Fruit fly (Drosophila melanogaster) whole organism, embryonic: ENCODE measurements around the gene Cyp310a1.

Experiments
- Atf6 ChIP-seq: fragments of 200-800 bp; sonication (Bioruptor generic); IDR thresholded peaks from 2 replicates; pipeline ENCODE4 v1.3.6; 2022; ENCODE audit warnings: missing biosample characterization, missing genetic modification characterization
- CG10147 ChIP-seq: fragments of 200-800 bp; sonication (Bioruptor generic); optimal IDR thresholded peaks from 2 replicates; lab custom pipeline; 2019; ENCODE audit warnings: missing biosample characterization, mild to moderate bottlenecking, missing genetic modification characterization, moderate library complexity
- CG11456 ChIP-seq: fragments of 200-800 bp; sonication (Bioruptor generic); IDR thresholded peaks from 3 replicates; pipeline ENCODE4 v1.3.6; 2022; ENCODE audit warnings: missing biosample characterization, missing genetic modification characterization
- CG12744 ChIP-seq: fragments of 200-800 bp; sonication (Bioruptor generic); optimal IDR thresholded peaks from 2 replicates; lab custom pipeline; 2016; ENCODE audit warnings: missing biosample characterization, missing genetic modification characterization
- CG13624 ChIP-seq: fragments of 200-800 bp; sonication (Bioruptor generic); optimal IDR thresholded peaks from 2 replicates; lab custom pipeline; 2016; ENCODE audit warnings: missing biosample characterization, missing genetic modification characterization
- CG16815 ChIP-seq: fragments of 200-800 bp; sonication (Bioruptor generic); optimal IDR thresholded peaks from 3 replicates; lab custom pipeline; 2017; ENCODE audit warnings: missing biosample characterization, mild to moderate bottlenecking, missing genetic modification characterization
- CG16863 ChIP-seq: fragments of 200-800 bp; sonication (Bioruptor generic); optimal IDR thresholded peaks from 3 replicates; lab custom pipeline; 2016; ENCODE audit warnings: missing biosample characterization, missing genetic modification characterization
- CG17385 ChIP-seq: fragments of 200-800 bp; sonication (Bioruptor generic); optimal IDR thresholded peaks from 3 replicates; lab custom pipeline; 2018; ENCODE audit warnings: missing biosample characterization, mild to moderate bottlenecking, missing genetic modification characterization
- CG1792 ChIP-seq: fragments of 200-800 bp; sonication (Bioruptor generic); optimal IDR thresholded peaks from 2 replicates; lab custom pipeline; 2016; ENCODE audit warnings: missing biosample characterization, missing genetic modification characterization
- CG18599 ChIP-seq: fragments of 200-800 bp; sonication (Bioruptor generic); optimal IDR thresholded peaks from 3 replicates; lab custom pipeline; 2017; ENCODE audit warnings: missing biosample characterization, missing genetic modification characterization, mild to moderate bottlenecking, moderate library complexity, missing genetic modification reagents
- CG18764 ChIP-seq: fragments of 200-800 bp; sonication (Bioruptor generic); optimal IDR thresholded peaks from 3 replicates; lab custom pipeline; 2016; ENCODE audit warnings: missing biosample characterization, missing genetic modification characterization
- CG2120 ChIP-seq: fragments of 200-800 bp; sonication (Bioruptor generic); optimal IDR thresholded peaks from 3 replicates; lab custom pipeline; 2016; ENCODE audit warnings: missing biosample characterization, missing genetic modification characterization
- CG2712 ChIP-seq: fragments of 200-800 bp; optimal IDR thresholded peaks from 3 replicates; lab custom pipeline; 2019; ENCODE audit warnings: missing biosample characterization, mild to moderate bottlenecking, missing genetic modification characterization, moderate library complexity
- CG3407 ChIP-seq: fragments of 200-800 bp; sonication (Bioruptor generic); optimal IDR thresholded peaks from 2 replicates; lab custom pipeline; 2018; ENCODE audit warnings: missing biosample characterization, mild to moderate bottlenecking, missing genetic modification characterization
- CG34376 ChIP-seq: fragments of 200-800 bp; sonication (Bioruptor generic); optimal IDR thresholded peaks from 2 replicates; lab custom pipeline; 2018; ENCODE audit warnings: missing biosample characterization, mild to moderate bottlenecking, missing genetic modification characterization
- CG4404 ChIP-seq: fragments of 200-800 bp; sonication (Bioruptor generic); IDR thresholded peaks from 2 replicates; pipeline ENCODE4 v1.3.6; 2022; ENCODE audit warnings: missing biosample characterization, missing genetic modification characterization
- CG6689 ChIP-seq: fragments of 200-800 bp; sonication (Bioruptor generic); IDR thresholded peaks from 2 replicates; pipeline ENCODE4 v1.3.6; 2022; ENCODE audit warnings: missing biosample characterization, missing genetic modification characterization
- CG8290 ChIP-seq, 3 experiments: fragments of 200-800 bp; sonication (Bioruptor generic); optimal IDR thresholded peaks; 2 replicates each; lab custom pipeline; 2016 to 2019; ENCODE audit warnings: missing biosample characterization in 3 of 3, missing genetic modification characterization in 3 of 3, mild to moderate bottlenecking in 2 of 3, moderate library complexity in 1 of 3
- CHES-1-like ChIP-seq: fragments of 200-800 bp; sonication (Bioruptor generic); optimal IDR thresholded peaks from 2 replicates; lab custom pipeline; 2016; ENCODE audit warnings: missing biosample characterization, missing genetic modification characterization
- D19A ChIP-seq: fragments of 200-800 bp; optimal IDR thresholded peaks from 3 replicates; lab custom pipeline; 2019; ENCODE audit warnings: missing biosample characterization, mild to moderate bottlenecking, missing genetic modification characterization, moderate library complexity
- Ets65A ChIP-seq: fragments of 200-800 bp; sonication (Bioruptor generic); peaks from one replicate; lab custom pipeline; 2016; ENCODE audit warnings: missing biosample characterization, missing genetic modification characterization
- Fer1 ChIP-seq: fragments of 200-800 bp; sonication (Bioruptor generic); optimal IDR thresholded peaks from 2 replicates; lab custom pipeline; 2017; ENCODE audit warnings: missing biosample characterization, mild to moderate bottlenecking, missing genetic modification characterization
- HmgZ ChIP-seq: fragments of 200-800 bp; sonication (Bioruptor generic); optimal IDR thresholded peaks from 2 replicates; lab custom pipeline; 2018; ENCODE audit warnings: missing biosample characterization, mild to moderate bottlenecking, missing genetic modification characterization
- Max ChIP-seq: fragments of 200-800 bp; sonication (Bioruptor generic); optimal IDR thresholded peaks from 2 replicates; lab custom pipeline; 2016; ENCODE audit warnings: missing biosample characterization, mild to moderate bottlenecking, missing genetic modification characterization
- NC2β ChIP-seq: fragments of 200-800 bp; sonication (Bioruptor generic); optimal IDR thresholded peaks from 2 replicates; lab custom pipeline; 2016; ENCODE audit warnings: missing biosample characterization, missing genetic modification characterization
- Neu2 ChIP-seq: fragments of 200-800 bp; sonication (Bioruptor generic); optimal IDR thresholded peaks from 3 replicates; lab custom pipeline; 2016; ENCODE audit warnings: missing biosample characterization, missing genetic modification characterization, borderline replicate concordance
- Ptx1 ChIP-seq: fragments of 200-800 bp; sonication (Bioruptor generic); IDR thresholded peaks from 2 replicates; pipeline ENCODE4 v1.3.6; 2022; ENCODE audit warnings: missing biosample characterization, missing genetic modification characterization
- Side ChIP-seq: fragments of 200-800 bp; sonication (Bioruptor generic); optimal IDR thresholded peaks from 2 replicates; lab custom pipeline; 2016; ENCODE audit warnings: missing biosample characterization, missing genetic modification characterization
- Ssrp ChIP-seq: fragments of 200-800 bp; sonication (Bioruptor generic); optimal IDR thresholded peaks from 2 replicates; lab custom pipeline; 2018; ENCODE audit warnings: missing biosample characterization, mild to moderate bottlenecking, missing genetic modification characterization, moderate library complexity
- Trl ChIP-seq, 3 experiments: fragments of >200 bp in 2 of 3; fragments of 200-800 bp in 1 of 3; sonication (Bioruptor generic) in 1 of 3; optimal IDR thresholded peaks; 2 replicates in 1 of 3; 3 replicates in 2 of 3; lab custom pipeline; 2016 to 2017; ENCODE audit warnings: missing biosample characterization in 1 of 3, missing genetic modification characterization in 1 of 3
- Xrp1 ChIP-seq: fragments of 200-800 bp; sonication (Bioruptor generic); IDR thresholded peaks from 2 replicates; pipeline ENCODE4 v1.3.6; 2022; ENCODE audit warnings: missing biosample characterization, missing genetic modification characterization
- ac ChIP-seq: fragments of 200-800 bp; sonication (Bioruptor generic); optimal IDR thresholded peaks from 3 replicates; lab custom pipeline; 2017; ENCODE audit warnings: missing biosample characterization, mild to moderate bottlenecking, missing genetic modification characterization
- bsh ChIP-seq, 2 experiments: fragments of 200-800 bp; sonication (Bioruptor generic); optimal IDR thresholded peaks; 2 replicates each; lab custom pipeline; 2017 to 2018; ENCODE audit warnings: mild to moderate bottlenecking in 2 of 2, missing biosample characterization in 2 of 2, missing genetic modification characterization in 2 of 2, moderate library complexity in 1 of 2
- chinmo ChIP-seq: fragments of 200-800 bp; sonication (Bioruptor generic); IDR thresholded peaks from 4 replicates; pipeline ENCODE4 v1.3.6; 2022; ENCODE audit warnings: missing biosample characterization, missing genetic modification characterization; ENCODE audit not compliant: partially characterized antibody
- ci ChIP-seq: fragments of 200-800 bp; sonication (Bioruptor generic); IDR thresholded peaks from 3 replicates; pipeline ENCODE4 v1.3.6; 2022; ENCODE audit warnings: missing biosample characterization, missing genetic modification characterization
- disco-r ChIP-seq: fragments of 200-800 bp; sonication (Bioruptor generic); optimal IDR thresholded peaks from 2 replicates; lab custom pipeline; 2016; ENCODE audit warnings: missing biosample characterization, missing genetic modification characterization
- gcm ChIP-seq: fragments of 200-800 bp; sonication (Bioruptor generic); optimal IDR thresholded peaks from 2 replicates; lab custom pipeline; 2019; ENCODE audit warnings: missing biosample characterization, mild to moderate bottlenecking, missing genetic modification characterization, moderate library complexity
- gt ChIP-seq: fragments of 200-800 bp; sonication (Bioruptor generic); IDR thresholded peaks from 2 replicates; pipeline ENCODE4 v1.3.6; 2022; ENCODE audit warnings: missing biosample characterization, missing genetic modification characterization
- insv ChIP-seq, 2 experiments: fragments of 200-800 bp; sonication (Bioruptor generic); optimal IDR thresholded peaks; 3 replicates each; lab custom pipeline; 2016 to 2018; ENCODE audit warnings: missing biosample characterization in 2 of 2, missing genetic modification characterization in 2 of 2
- jumu ChIP-seq: fragments of 200-800 bp; sonication (Bioruptor generic); optimal IDR thresholded peaks from 3 replicates; lab custom pipeline; 2016; ENCODE audit warnings: missing biosample characterization, missing genetic modification characterization
- lola ChIP-seq, 3 experiments: fragments of >200 bp in 2 of 3; fragments of 200-800 bp in 1 of 3; sonication (Bioruptor generic) in 1 of 3; optimal IDR thresholded peaks; 2 replicates each; lab custom pipeline; 2017 to 2019; ENCODE audit warnings: missing biosample characterization in 3 of 3, missing genetic modification characterization in 3 of 3, mild to moderate bottlenecking in 1 of 3, moderate library complexity in 1 of 3
- mld ChIP-seq: fragments of 200-800 bp; sonication (Bioruptor generic); IDR thresholded peaks from 3 replicates; pipeline ENCODE4 v1.3.6; 2022; ENCODE audit warnings: missing biosample characterization, missing genetic modification characterization; ENCODE audit not compliant: partially characterized antibody
- nau ChIP-seq: fragments of 200-800 bp; sonication (Bioruptor generic); optimal IDR thresholded peaks from 3 replicates; lab custom pipeline; 2017; ENCODE audit warnings: missing biosample characterization, mild to moderate bottlenecking, missing genetic modification characterization, missing genetic modification reagents
- slp2 ChIP-seq: fragments of 200-800 bp; sonication (Bioruptor generic); optimal IDR thresholded peaks from 2 replicates; lab custom pipeline; 2016; ENCODE audit warnings: missing biosample characterization, missing genetic modification characterization
- sr ChIP-seq: fragments of 200-800 bp; sonication (Bioruptor generic); IDR thresholded peaks from 3 replicates; pipeline ENCODE4 v1.3.6; 2022; ENCODE audit warnings: missing biosample characterization, missing genetic modification characterization
- tin ChIP-seq: fragments of 200-800 bp; sonication (Bioruptor generic); optimal IDR thresholded peaks from 3 replicates; lab custom pipeline; 2016; ENCODE audit warnings: missing biosample characterization, missing genetic modification characterization
- tna ChIP-seq: fragments of 200-800 bp; sonication (Bioruptor generic); IDR thresholded peaks from 2 replicates; pipeline ENCODE4 v1.3.6; 2022; ENCODE audit warnings: missing biosample characterization, missing genetic modification characterization; ENCODE audit not compliant: partially characterized antibody
- toy ChIP-seq: fragments of 200-800 bp; sonication (Bioruptor generic); IDR thresholded peaks from 2 replicates; pipeline ENCODE4 v1.3.6; 2022; ENCODE audit warnings: missing biosample characterization, missing genetic modification characterization
- trh ChIP-seq: fragments of 200-800 bp; sonication (Bioruptor generic); optimal IDR thresholded peaks from 2 replicates; lab custom pipeline; 2016; ENCODE audit warnings: missing biosample characterization, missing genetic modification characterization
- ttk ChIP-seq: fragments of 200-800 bp; sonication (Bioruptor generic); IDR thresholded peaks from 2 replicates; pipeline ENCODE4 v2.1.2; 2022; ENCODE audit warnings: missing biosample characterization, missing genetic modification characterization

Gene Cyp310a1

DNA sequence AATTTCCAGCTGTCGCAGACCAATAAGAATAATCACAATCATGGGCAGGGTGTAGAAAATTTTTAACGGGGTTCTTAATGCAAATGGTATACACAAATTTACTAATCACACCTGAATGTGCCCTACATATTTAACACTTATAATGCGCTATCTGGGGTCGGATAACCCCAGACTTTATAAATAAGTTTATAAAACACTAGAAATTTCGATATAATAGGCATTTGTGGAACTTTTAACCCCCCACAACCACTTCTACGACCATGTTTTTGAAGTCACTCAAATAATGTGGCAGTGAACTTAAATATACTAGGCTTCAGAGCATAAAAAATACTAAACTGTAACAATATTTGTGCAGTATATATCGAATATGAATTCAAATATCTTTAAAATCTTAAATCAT lies 47.8 kb downstream of the Cyp310a1 start, which contains the start of gene CG10413 (continued):
- TF ChIP-seq CG16815 (GFP tag; lab: Kevin White, UChicago) = peak; percentile 97
- peak; percentile 99 for TF ChIP-seq Ets65A (GFP tag; lab: Kevin White, UChicago)
- peak; percentile 98 for TF ChIP-seq ci
- TF ChIP-seq ttk (GFP tag; lab: Robert Waterston, UW) = peak; percentile 94
- TF ChIP-seq CG1792 (GFP tag; lab: Kevin White, UChicago) = peak; percentile 95
- TF ChIP-seq jumu (GFP tag; lab: Kevin White, UChicago) = peak; percentile 98
- peak; percentile 98 for TF ChIP-seq gcm
- 0 out of 4 replicates have a peak, but pooled peaks have one; percentile 15 for TF ChIP-seq chinmo (GFP tag; lab: Robert Waterston, UW)
- TF ChIP-seq trh (GFP tag; lab: Kevin White, UChicago) = peak; percentile 96
- peak; percentile 97 for TF ChIP-seq nau (GFP tag; lab: Kevin White, UChicago)
- TF ChIP-seq CG18764 (GFP tag; lab: Kevin White, UChicago) = peak; percentile 96
- TF ChIP-seq sr (GFP tag; lab: Robert Waterston, UW) = peak; percentile 83; the same call in 2 of the 3 replicates
- peak; percentile 98 for TF ChIP-seq Xrp1
- peak; percentile 96 for TF ChIP-seq CG16863 (GFP tag; lab: Kevin White, UChicago)
- TF ChIP-seq CG13624 (GFP tag; lab: Kevin White, UChicago) = peak; percentile 98
- peak; percentile 98 for TF ChIP-seq CG2712 (tag; lab: Kevin White, UChicago)
- TF ChIP-seq Ssrp (tag; lab: Kevin White, UChicago) = peak; percentile 97
- peak; percentile 97 for TF ChIP-seq CG4404 (GFP tag; lab: Robert Waterston, UW)
- TF ChIP-seq CHES-1-like (GFP tag; lab: Kevin White, UChicago) = peak; percentile 98
- TF ChIP-seq CG10147 = peak; percentile 97
- peak; percentile 85 for TF ChIP-seq gt (GFP tag; lab: Robert Waterston, UW)
- peak; percentile 93 for TF ChIP-seq toy
- TF ChIP-seq Side (GFP tag; lab: Kevin White, UChicago) = peak; percentile 98
- TF ChIP-seq Fer1 (GFP tag; lab: Kevin White, UChicago) = peak; percentile 99
- peak; percentile 98 for TF ChIP-seq CG11456 (GFP tag; lab: Robert Waterston, UW)
- TF ChIP-seq Max (GFP tag; lab: Kevin White, UChicago) = peak; percentile 98
- peak; percentile 96 for TF ChIP-seq ac
- TF ChIP-seq CG3407 = peak; percentile 96
- peak; percentile 98 for TF ChIP-seq Atf6 (GFP tag; lab: Robert Waterston, UW)
- peak; percentile 99 for TF ChIP-seq HmgZ (tag; lab: Kevin White, UChicago)
- TF ChIP-seq NC2β (GFP tag; lab: Kevin White, UChicago) = peak; percentile 98
- TF ChIP-seq D19A (tag; lab: Kevin White, UChicago) = peak; percentile 94
- peak; percentile 97 for TF ChIP-seq disco-r (GFP tag; lab: Kevin White, UChicago)
- TF ChIP-seq mld = no peak
- TF ChIP-seq lola (GFP tag; optimal IDR thresholded peaks at IDR 0.05; lab: Kevin White, UChicago) = peak in 1 of 3 experiments; percentile 97
- peak; percentile 97 for TF ChIP-seq tin (GFP tag; lab: Kevin White, UChicago)
- TF ChIP-seq CG8290 (GFP tag; optimal IDR thresholded peaks at IDR 0.05; lab: Kevin White, UChicago) = peak; percentile 93
- peak; percentile 90 to 97 for TF ChIP-seq CG8290 (tag; optimal IDR thresholded peaks at IDR 0.05; lab: Kevin White, UChicago)
- peak; percentile 52 to 91 for TF ChIP-seq insv (GFP tag; optimal IDR thresholded peaks at IDR 0.05; lab: Kevin White, UChicago)
- TF ChIP-seq CG17385 (GFP tag; lab: Kevin White, UChicago) = peak; percentile 96
- peak; percentile 86 for TF ChIP-seq Neu2 (GFP tag; lab: Kevin White, UChicago)
- TF ChIP-seq bsh (GFP tag; optimal IDR thresholded peaks at IDR 0.05; lab: Kevin White, UChicago) = peak; percentile 94 to 98
- peak; percentile 98 for TF ChIP-seq CG6689 (GFP tag; lab: Robert Waterston, UW)
- TF ChIP-seq CG12744 (GFP tag; lab: Kevin White, UChicago) = peak; percentile 98
- TF ChIP-seq Trl (optimal IDR thresholded peaks at IDR 0.05; lab: Kevin White, UChicago) = no peak
- peak; percentile 99 for TF ChIP-seq Trl (GFP tag; optimal IDR thresholded peaks at IDR 0.05; lab: Kevin White, UChicago)
- TF ChIP-seq slp2 (GFP tag; lab: Kevin White, UChicago) = peak; percentile 96
- peak; percentile 98 for TF ChIP-seq Ptx1 (GFP tag; lab: Robert Waterston, UW)
- TF ChIP-seq tna (GFP tag; lab: Robert Waterston, UW) = no peak
- peak; percentile 99 for TF ChIP-seq CG18599
- peak; percentile 98 for TF ChIP-seq CG34376 (GFP tag; lab: Kevin White, UChicago)
- TF ChIP-seq CG2120 (GFP tag; lab: Kevin White, UChicago) = peak; percentile 99
